Worm (Caenorhabditis elegans): Measurements from ENCODE around the gene gst-22.

DNA sequence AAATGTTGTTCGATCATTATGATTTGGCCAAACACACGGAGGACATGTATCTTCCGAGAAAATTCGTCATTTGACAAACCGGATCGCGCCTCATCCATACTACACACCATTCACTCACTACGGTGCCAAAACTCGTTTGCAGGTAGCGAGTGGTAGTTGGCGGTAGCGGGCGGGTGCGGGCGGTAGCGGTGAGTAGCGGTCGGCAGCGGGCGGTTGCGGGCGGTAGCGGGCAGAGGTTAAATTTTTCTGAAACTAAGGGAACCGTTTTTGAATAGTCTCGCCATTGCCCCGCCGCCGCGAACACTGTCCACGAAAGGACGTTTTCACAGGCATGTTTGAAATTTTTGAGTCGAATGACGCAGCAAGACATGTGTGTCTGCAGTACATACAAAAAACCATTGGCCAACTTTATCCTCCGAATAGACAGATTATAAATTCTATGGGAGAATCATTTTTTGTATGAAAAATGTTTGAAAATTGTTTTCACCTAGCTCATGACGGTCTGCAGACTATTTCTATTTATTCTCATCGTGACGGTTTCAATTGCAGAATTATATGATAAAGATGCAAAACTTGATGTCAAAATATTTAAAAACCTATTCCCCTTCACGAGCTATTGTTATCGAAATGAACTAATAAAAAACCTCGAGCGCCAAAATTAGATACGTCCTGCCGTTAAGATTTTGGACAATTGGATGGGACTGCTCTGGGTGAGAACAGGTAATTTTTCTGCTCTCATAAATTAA is 21.7 kb downstream of the gst-22 start, which contains the start of gene F11A5.16:
- TF ChIP-seq dao-5 (tag; optimal IDR thresholded peaks at IDR 0.05) (no peak), him-1 (tag; optimal IDR thresholded peaks at IDR 0.05) (no peak), W03F9.2 (tag; optimal IDR thresholded peaks at IDR 0.05) (no peak)
